Fruit fly (Drosophila melanogaster): Measurements from ENCODE around the gene gnu.

Gene gnu

DNA sequence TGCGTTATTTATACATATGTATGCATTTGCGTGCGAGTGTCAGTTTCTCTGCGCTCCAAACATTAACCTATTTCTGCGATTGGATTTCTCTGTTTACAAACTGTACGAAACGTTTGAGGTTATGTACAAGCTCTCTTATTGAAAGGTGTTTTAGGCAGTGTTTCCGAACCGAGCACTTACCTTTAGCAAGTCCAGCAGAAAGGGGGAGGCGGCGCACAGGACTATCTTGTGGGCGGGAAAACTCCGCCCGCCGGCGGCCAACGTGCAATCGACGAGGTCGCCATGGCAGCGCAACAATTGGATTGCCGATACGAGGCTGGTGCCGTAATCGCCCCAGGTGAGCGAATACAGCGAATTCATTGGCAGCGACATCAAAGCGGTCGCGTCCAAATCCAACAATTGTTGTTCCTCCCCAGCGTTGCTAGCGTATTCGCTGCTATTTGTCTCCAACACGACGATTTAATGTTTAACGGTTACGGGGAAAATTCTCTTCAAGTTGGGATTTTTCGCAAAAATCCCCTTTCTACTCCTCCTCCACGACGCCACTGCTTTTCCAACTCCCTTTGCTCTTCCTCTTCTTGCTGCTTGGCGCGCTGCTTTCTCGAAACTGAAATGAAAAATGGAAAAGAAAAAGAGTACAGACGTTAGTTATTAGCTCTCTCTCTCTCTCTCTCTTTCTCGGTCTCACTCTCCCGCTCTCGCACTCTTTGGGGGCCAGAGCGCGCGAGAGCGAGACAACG lies 46.3 kb downstream of the gnu start (continued):
- TF ChIP-seq Gsc (GFP tag; IDR thresholded peaks at IDR 0.05) (no peak; the same call in 1 of the 2 replicates), CG1832 (GFP tag; optimal IDR thresholded peaks at IDR 0.05) (peak; percentile 94), Taf1 (GFP tag; IDR thresholded peaks at IDR 0.05) (peak; percentile 90), Lim3 (GFP tag; IDR thresholded peaks at IDR 0.05) (peak; percentile 72), Bgb (GFP tag; IDR thresholded peaks at IDR 0.05; ENCODE audit: partially characterized antibody) (no peak; the same call in 1 of the 2 replicates), CG13424 (tag; optimal IDR thresholded peaks at IDR 0.05) (peak; percentile 87), Sry-β (GFP tag; optimal IDR thresholded peaks at IDR 0.05) (no peak), CG8388 (GFP tag; optimal IDR thresholded peaks at IDR 0.05) (peak; percentile 75), Asciz (GFP tag; optimal IDR thresholded peaks at IDR 0.05) (peak; percentile 73), CG12155 (GFP tag; optimal IDR thresholded peaks at IDR 0.05) (peak; percentile 91), CG7786 (GFP tag; optimal IDR thresholded peaks at IDR 0.05) (peak; percentile 95), hbn (GFP tag; IDR thresholded peaks at IDR 0.05; ENCODE audit: partially characterized antibody) (no peak), crol (GFP tag; IDR thresholded peaks at IDR 0.05) (peak; percentile 70), Adf1 (GFP tag; IDR thresholded peaks at IDR 0.05) (peak; percentile 80), CG32532 (GFP tag; IDR thresholded peaks at IDR 0.05) (peak; percentile 96), CG2116 (GFP tag; optimal IDR thresholded peaks at IDR 0.05) (peak; percentile 61), Ets65A (GFP tag) (peak; percentile 98), CG12744 (GFP tag; optimal IDR thresholded peaks at IDR 0.05) (peak; percentile 87), zen (tag; optimal IDR thresholded peaks at IDR 0.05) (peak; percentile 64), CG11247 (GFP tag; IDR thresholded peaks at IDR 0.05) (peak; percentile 92), gcm2 (GFP tag; optimal IDR thresholded peaks at IDR 0.05) (peak; percentile 74), CG3065 (GFP tag; optimal IDR thresholded peaks at IDR 0.05) (peak; percentile 43), Fer3 (tag; optimal IDR thresholded peaks at IDR 0.05) (peak; percentile 88), abd-A (tag; optimal IDR thresholded peaks at IDR 0.05) (no peak), Drgx (GFP tag; IDR thresholded peaks at IDR 0.05) (peak; percentile 95), CG17328 (GFP tag; IDR thresholded peaks at IDR 0.05) (peak; percentile 92), CG11504 (tag; optimal IDR thresholded peaks at IDR 0.05) (peak; percentile 85), CG17186 (GFP tag; optimal IDR thresholded peaks at IDR 0.05) (peak; percentile 50), CG8290 (GFP tag; optimal IDR thresholded peaks at IDR 0.05) (peak; percentile 55), CG8290 (tag; optimal IDR thresholded peaks at IDR 0.05) (peak in 1 of 2 experiments; percentile 98), Trl (optimal IDR thresholded peaks at IDR 0.05) (peak in 1 of 2 experiments; percentile 96), Trl (GFP tag; optimal IDR thresholded peaks at IDR 0.05) (peak; percentile 90), h (optimal IDR thresholded peaks at IDR 0.05) (no peak), seq (GFP tag; IDR thresholded peaks at IDR 0.05) (peak; percentile 88), tna (GFP tag; IDR thresholded peaks at IDR 0.05; ENCODE audit: partially characterized antibody) (no peak), CG13894 (tag; optimal IDR thresholded peaks at IDR 0.05) (peak; percentile 66), CG9609 (GFP tag; optimal IDR thresholded peaks at IDR 0.05) (peak; percentile 95), Camta (GFP tag; optimal IDR thresholded peaks at IDR 0.05) (peak; percentile 90), gsb (GFP tag; IDR thresholded peaks at IDR 0.05) (peak; percentile 70), CG30431 (GFP tag; optimal IDR thresholded peaks at IDR 0.05) (peak; percentile 72), peb (GFP tag; IDR thresholded peaks at IDR 0.05) (peak; percentile 88), YL-1 (GFP tag; optimal IDR thresholded peaks at IDR 0.05) (peak; percentile 24), Hr3 (GFP tag; optimal IDR thresholded peaks at IDR 0.05) (peak; percentile 84), Dll (GFP tag; IDR thresholded peaks at IDR 0.05; ENCODE audit: partially characterized antibody) (0 out of 4 replicates have a peak, but pooled peaks have one; percentile 29), trh (GFP tag; optimal IDR thresholded peaks at IDR 0.05) (peak; percentile 67), C15 (GFP tag; IDR thresholded peaks at IDR 0.05) (peak; percentile 88), Abd-B (GFP tag; optimal IDR thresholded peaks at IDR 0.05) (peak; percentile 67), Med (GFP tag) (peak; percentile 98), CG6254 (GFP tag; optimal IDR thresholded peaks at IDR 0.05) (peak; percentile 70), sim (GFP tag; IDR thresholded peaks at IDR 0.05) (peak; percentile 50; the same call in 1 of the 2 replicates)

Measured in whole organism, embryonic.